Worm (Caenorhabditis elegans) whole organism, early embryonic: Measurements from ENCODE around the gene R52.4.

Experiments
- ama-1 ChIP-seq: fragments of 150-350 bp; optimal IDR thresholded peaks from 2 replicates; lab custom pipeline; 2014
- pes-1 ChIP-seq: fragments of 200-800 bp; sonication (Bioruptor generic); IDR thresholded peaks from 2 replicates; pipeline ENCODE4 v1.3.6; 2022; ENCODE audit warnings: missing genetic modification reagents, missing genetic modification characterization, missing compliant biosample characterization

DNA sequence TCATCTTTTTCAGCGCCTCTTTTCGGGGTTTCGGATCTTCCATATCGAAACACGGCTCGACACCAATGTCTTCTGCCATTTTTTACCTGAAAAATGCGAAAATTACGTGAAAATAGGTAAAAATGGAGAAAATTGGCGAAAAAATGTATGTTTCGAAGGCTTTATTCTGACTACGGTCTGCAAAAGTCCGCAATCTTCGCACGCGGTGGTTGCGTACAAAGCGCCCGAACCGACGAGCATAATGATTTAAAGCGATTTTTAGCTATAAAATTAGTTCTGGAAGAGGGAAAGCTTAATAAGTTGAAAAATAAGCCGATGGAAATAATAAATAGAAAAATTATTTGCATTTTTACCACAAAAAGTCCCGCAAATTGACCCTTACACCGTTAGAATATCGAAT is 49.2 kb downstream of the R52.4 start, which contains the start of gene F07E5.5:
- no peak for TF ChIP-seq pes-1 (GFP tag; lab: Robert Waterston, UW)
- TF ChIP-seq ama-1 (lab: Kevin White, UChicago) = no peak
